Fruit fly (Drosophila melanogaster): ENCODE data around the gene CkIIalpha-i3.

DNA sequence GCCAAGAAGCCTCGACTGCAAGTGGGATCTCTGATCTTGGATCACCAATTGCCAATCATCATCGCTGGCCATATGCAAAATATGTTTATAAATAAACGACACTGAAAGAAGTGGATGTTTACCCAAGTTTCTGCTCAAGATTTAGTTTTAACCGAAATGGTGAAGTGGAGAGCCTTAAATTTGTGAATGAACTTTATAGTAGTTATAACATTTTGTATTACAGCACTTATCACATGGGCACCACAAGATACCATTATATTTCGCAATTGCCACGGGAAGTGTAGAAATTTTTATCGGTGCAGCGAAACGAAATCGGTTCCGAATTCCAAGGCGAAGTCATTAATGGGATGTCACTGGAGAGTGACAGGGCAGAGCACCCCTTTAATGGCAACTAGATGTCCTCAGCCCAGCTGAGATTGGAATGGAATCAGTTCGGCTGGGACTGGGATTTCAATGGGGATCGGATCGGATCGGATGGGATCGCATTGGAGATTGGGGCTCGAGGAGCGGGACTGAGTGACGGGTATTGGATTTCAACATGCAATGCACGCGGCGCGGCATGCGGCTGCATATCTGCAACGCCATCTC is 36.0 kb upstream of the CkIIalpha-i3 start:
- TF ChIP-seq svp (GFP tag) (peak; percentile 77), CG15336 (GFP tag; IDR thresholded peaks at IDR 0.05) (no peak), CG31627 (GFP tag; optimal IDR thresholded peaks at IDR 0.05) (peak; percentile 32), CG16779 (tag; optimal IDR thresholded peaks at IDR 0.05) (peak; percentile 53), CG32006 (GFP tag; optimal IDR thresholded peaks at IDR 0.05) (peak; percentile 29), CG8119 (GFP tag; IDR thresholded peaks at IDR 0.05) (no peak), Ets96B (tag; optimal IDR thresholded peaks at IDR 0.05) (peak; percentile 92), CG6854 (GFP tag; optimal IDR thresholded peaks at IDR 0.05) (no peak), net (GFP tag; optimal IDR thresholded peaks at IDR 0.05) (peak; percentile 64), CG3032 (tag; optimal IDR thresholded peaks at IDR 0.05) (peak; percentile 93)

Measured in whole organism, prepupa.